Fruit fly (Drosophila melanogaster): ENCODE data around the gene CG33783.

dm6 chr3R:10083077-10083476 is 16.5 kb downstream of the CG33783 start:
- TF ChIP-seq al (GFP tag; IDR thresholded peaks at IDR 0.05): no peak
- no peak for TF ChIP-seq CG5245 (GFP tag; optimal IDR thresholded peaks at IDR 0.05)
- TF ChIP-seq insv (GFP tag; optimal IDR thresholded peaks at IDR 0.05): no peak
- no peak for TF ChIP-seq run (tag; optimal IDR thresholded peaks at IDR 0.05)
- TF ChIP-seq pb (GFP tag; optimal IDR thresholded peaks at IDR 0.05): no peak
- no peak for TF ChIP-seq CG7928 (GFP tag; optimal IDR thresholded peaks at IDR 0.05)
